Worm (Caenorhabditis elegans) whole organism, early embryonic: Measurements from ENCODE around the gene F28C1.3.

Experiments
- B0310.2 ChIP-seq: sonication (generic microtip); optimal IDR thresholded peaks from 2 replicates; lab custom pipeline; 2016; ENCODE audit warnings: mild to moderate bottlenecking, missing genetic modification characterization, missing compliant biosample characterization
- F13C5.2 ChIP-seq: sonication (generic microtip); optimal IDR thresholded peaks from 2 replicates; lab custom pipeline; 2017; ENCODE audit warnings: mild to moderate bottlenecking, missing genetic modification characterization, inconsistent platforms, missing compliant biosample characterization
- aly-1 ChIP-seq: sonication (generic microtip); optimal IDR thresholded peaks from 2 replicates; lab custom pipeline; 2016; ENCODE audit warnings: missing genetic modification characterization, missing compliant biosample characterization
- ama-1 ChIP-seq: fragments of 150-350 bp; optimal IDR thresholded peaks from 2 replicates; lab custom pipeline; 2014
- ceh-13 ChIP-seq: fragments of 200-800 bp; sonication (Bioruptor generic); optimal IDR thresholded peaks from 2 replicates; lab custom pipeline; 2018; ENCODE audit warnings: mild to moderate bottlenecking, missing genetic modification characterization, missing compliant biosample characterization
- flt-1 ChIP-seq: fragments of 200-800 bp; sonication (Bioruptor generic); IDR thresholded peaks from 2 replicates; pipeline ENCODE4 v1.3.6; 2022; ENCODE audit warnings: missing genetic modification characterization, missing compliant biosample characterization
- hmbx-1 ChIP-seq: sonication (generic microtip); optimal IDR thresholded peaks from 2 replicates; lab custom pipeline; 2016; ENCODE audit warnings: mild to moderate bottlenecking, missing genetic modification characterization, missing compliant biosample characterization
- hmg-4 ChIP-seq: fragments of 200-800 bp; sonication (Bioruptor generic); optimal IDR thresholded peaks from 2 replicates; lab custom pipeline; 2018; ENCODE audit warnings: mild to moderate bottlenecking, missing genetic modification characterization, missing compliant biosample characterization
- hnd-1 ChIP-seq: sonication (generic microtip); optimal IDR thresholded peaks from 2 replicates; lab custom pipeline; 2016; ENCODE audit warnings: missing genetic modification characterization, missing compliant biosample characterization
- scrt-1 ChIP-seq: fragments of 200-800 bp; sonication (Bioruptor generic); IDR thresholded peaks from 2 replicates; pipeline ENCODE4 v1.3.6; 2022; ENCODE audit warnings: missing genetic modification characterization, missing compliant biosample characterization
- tbx-37 ChIP-seq: fragments of 200-800 bp; sonication (Bioruptor generic); conservative IDR thresholded peaks from 2 replicates; pipeline ENCODE4 v1.3.6; 2022; ENCODE audit warnings: missing genetic modification reagents, missing genetic modification characterization, missing compliant biosample characterization
- tra-4 ChIP-seq: sonication (generic microtip); optimal IDR thresholded peaks from 2 replicates; lab custom pipeline; 2017; ENCODE audit warnings: missing genetic modification characterization, missing compliant biosample characterization

DNA sequence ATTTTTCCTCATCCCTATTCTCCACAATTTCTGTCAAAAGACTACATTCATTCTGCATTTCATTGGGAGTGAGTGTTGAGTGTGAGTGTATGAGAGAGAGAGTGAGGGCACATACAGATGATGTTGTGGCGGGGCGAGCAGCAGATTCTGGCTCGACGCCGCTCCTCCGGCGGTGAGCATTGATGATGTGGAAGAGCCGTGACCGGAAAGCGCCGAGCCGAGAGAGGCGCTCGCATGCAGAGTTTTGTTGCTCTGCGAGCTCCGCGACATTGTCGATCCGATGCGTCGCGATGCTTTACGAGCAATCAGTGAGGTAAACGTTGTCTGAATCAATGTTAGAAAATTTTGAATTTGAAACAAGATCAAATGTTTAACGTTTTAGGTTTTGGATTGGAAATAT lies 12.8 kb upstream of the F28C1.3 start:
- TF ChIP-seq hnd-1 (no peak), ama-1 (lab: Kevin White, UChicago) (no peak), tbx-37 (GFP tag; lab: Robert Waterston, UW) (no peak), hmbx-1 (tag; lab: Kevin White, UChicago) (no peak), ceh-13 (no peak), tra-4 (tag; lab: Kevin White, UChicago) (no peak), hmg-4 (GFP tag; lab: Kevin White, UChicago) (no peak), flt-1 (GFP tag; lab: Robert Waterston, UW) (no peak), aly-1 (tag; lab: Kevin White, UChicago) (no peak), scrt-1 (no peak), B0310.2 (no peak), F13C5.2 (tag; lab: Kevin White, UChicago) (no peak)
